Worm (Caenorhabditis elegans) whole organism, L2 larva: ENCODE measurements around the gene eif-2Bgamma.

Source experiments
- C34F6.9 ChIP-seq: fragments of 150-350 bp; optimal IDR thresholded peaks from 2 replicates; lab custom pipeline; 2014; ENCODE audit warnings: missing biosample characterization, missing genetic modification characterization
- F13H6.1 ChIP-seq: sonication (generic microtip); optimal IDR thresholded peaks from 2 replicates; lab custom pipeline; 2016; ENCODE audit warnings: missing genetic modification characterization, missing compliant biosample characterization
- R02D3.7 ChIP-seq: fragments of 150-350 bp; optimal IDR thresholded peaks from 2 replicates; lab custom pipeline; 2014; ENCODE audit warnings: missing biosample characterization, missing genetic modification characterization
- ZK546.5 ChIP-seq: sonication (generic microtip); optimal IDR thresholded peaks from 2 replicates; lab custom pipeline; 2017; ENCODE audit warnings: missing biosample characterization, missing genetic modification characterization
- alr-1 ChIP-seq: fragments of 150-350 bp; optimal IDR thresholded peaks from 2 replicates; lab custom pipeline; 2014; ENCODE audit warnings: missing biosample characterization, missing genetic modification characterization
- aly-2 ChIP-seq: fragments of 150-350 bp; optimal IDR thresholded peaks from 2 replicates; lab custom pipeline; 2014; ENCODE audit warnings: missing biosample characterization, missing genetic modification characterization
- ama-1 ChIP-seq: fragments of 150-350 bp; optimal IDR thresholded peaks from 2 replicates; lab custom pipeline; 2018; ENCODE audit warnings: inconsistent platforms
- blmp-1 ChIP-seq: sonication (generic microtip); optimal IDR thresholded peaks from 2 replicates; lab custom pipeline; 2017; ENCODE audit warnings: missing genetic modification characterization, mild to moderate bottlenecking, missing compliant biosample characterization, antibody characterized with exemption, moderate library complexity; ENCODE audit not compliant: insufficient read depth
- ceh-16 ChIP-seq: fragments of 150-350 bp; optimal IDR thresholded peaks from 2 replicates; lab custom pipeline; 2014; ENCODE audit warnings: missing biosample characterization, missing genetic modification characterization
- ceh-82 ChIP-seq: fragments of 150-350 bp; optimal IDR thresholded peaks from 2 replicates; lab custom pipeline; 2014; ENCODE audit warnings: missing biosample characterization, missing genetic modification characterization
- crh-2 ChIP-seq: sonication (generic microtip); optimal IDR thresholded peaks from 2 replicates; lab custom pipeline; 2017; ENCODE audit warnings: missing biosample characterization, missing genetic modification characterization
- egl-27 ChIP-seq: sonication (generic microtip); optimal IDR thresholded peaks from 3 replicates; lab custom pipeline; 2017; ENCODE audit warnings: missing biosample characterization, missing genetic modification reagents, missing genetic modification characterization
- elt-1 ChIP-seq: fragments of 150-350 bp; optimal IDR thresholded peaks from 2 replicates; lab custom pipeline; 2014; ENCODE audit warnings: missing biosample characterization, missing genetic modification characterization
- fos-1 ChIP-seq: fragments of 150-350 bp; optimal IDR thresholded peaks from 2 replicates; lab custom pipeline; 2014; ENCODE audit warnings: missing biosample characterization, missing genetic modification characterization
- gmeb-1 ChIP-seq: fragments of 150-350 bp; optimal IDR thresholded peaks from 2 replicates; lab custom pipeline; 2014; ENCODE audit warnings: missing biosample characterization, missing genetic modification characterization
- lin-13 ChIP-seq: fragments of 150-350 bp; optimal IDR thresholded peaks from 2 replicates; lab custom pipeline; 2014; ENCODE audit warnings: missing biosample characterization, missing genetic modification reagents, missing genetic modification characterization
- lin-39 ChIP-seq: fragments of 150-350 bp; optimal IDR thresholded peaks from 2 replicates; lab custom pipeline; 2014; ENCODE audit warnings: missing biosample characterization, missing genetic modification reagents, missing genetic modification characterization
- lsy-2 ChIP-seq, 2 experiments: fragments of 150-350 bp in 1 of 2; sonication (generic microtip) in 1 of 2; optimal IDR thresholded peaks; 2 replicates each; lab custom pipeline; 2014 to 2017; ENCODE audit warnings: missing biosample characterization in 2 of 2, missing genetic modification characterization in 2 of 2
- mab-5 ChIP-seq: fragments of 150-350 bp; optimal IDR thresholded peaks from 2 replicates; lab custom pipeline; 2014; ENCODE audit warnings: missing biosample characterization, missing genetic modification characterization
- mbf-1 ChIP-seq: sonication (generic microtip); optimal IDR thresholded peaks from 2 replicates; lab custom pipeline; 2017; ENCODE audit warnings: missing biosample characterization, missing genetic modification characterization
- mdl-1 ChIP-seq, 2 experiments: fragments of 150-350 bp in 1 of 2; sonication (generic microtip) in 1 of 2; optimal IDR thresholded peaks; 2 replicates each; lab custom pipeline; 2017; ENCODE audit warnings: missing biosample characterization in 2 of 2, missing genetic modification characterization in 2 of 2
- nhr-10 ChIP-seq: sonication (generic microtip); optimal IDR thresholded peaks from 2 replicates; lab custom pipeline; 2017; ENCODE audit warnings: missing biosample characterization, missing genetic modification characterization
- nhr-21 ChIP-seq: fragments of 150-350 bp; optimal IDR thresholded peaks from 2 replicates; lab custom pipeline; 2014; ENCODE audit warnings: missing biosample characterization, missing genetic modification characterization
- nhr-237 ChIP-seq: fragments of 150-350 bp; optimal IDR thresholded peaks from 2 replicates; lab custom pipeline; 2014; ENCODE audit warnings: missing biosample characterization, missing genetic modification characterization
- nhr-25 ChIP-seq: fragments of 150-350 bp; sonication (generic microtip); optimal IDR thresholded peaks from 3 replicates; lab custom pipeline; 2014; ENCODE audit warnings: missing biosample characterization, missing genetic modification characterization
- nhr-6 ChIP-seq: fragments of 150-350 bp; optimal IDR thresholded peaks from 2 replicates; lab custom pipeline; 2014; ENCODE audit warnings: missing biosample characterization, missing genetic modification characterization
- nhr-77 ChIP-seq: fragments of 150-350 bp; optimal IDR thresholded peaks from 2 replicates; lab custom pipeline; 2014; ENCODE audit warnings: missing biosample characterization, missing genetic modification characterization
- peb-1 ChIP-seq: fragments of 150-350 bp; optimal IDR thresholded peaks from 2 replicates; lab custom pipeline; 2014; ENCODE audit warnings: missing biosample characterization, missing genetic modification characterization
- skn-1 ChIP-seq: sonication (generic microtip); optimal IDR thresholded peaks from 2 replicates; lab custom pipeline; 2017; ENCODE audit warnings: missing biosample characterization, missing genetic modification characterization
- sma-3 ChIP-seq: sonication (generic microtip); optimal IDR thresholded peaks from 2 replicates; lab custom pipeline; 2016; ENCODE audit warnings: missing genetic modification reagents, missing genetic modification characterization, missing compliant biosample characterization
- sma-9 ChIP-seq, 2 experiments: fragments of 150-350 bp in 1 of 2; sonication (generic microtip) in 1 of 2; optimal IDR thresholded peaks; 2 replicates each; lab custom pipeline; 2014 to 2016; ENCODE audit warnings: missing genetic modification characterization in 2 of 2, mild to moderate bottlenecking in 1 of 2, missing biosample characterization in 1 of 2, missing compliant biosample characterization in 1 of 2, missing genetic modification reagents in 1 of 2, moderate library complexity in 1 of 2
- snpc-4 ChIP-seq: fragments of 150-350 bp; optimal IDR thresholded peaks from 2 replicates; lab custom pipeline; 2014; ENCODE audit warnings: missing biosample characterization, missing genetic modification characterization
- unc-39 ChIP-seq: fragments of 150-350 bp; optimal IDR thresholded peaks from 2 replicates; lab custom pipeline; 2014; ENCODE audit warnings: missing biosample characterization, missing genetic modification characterization
- unc-55 ChIP-seq: fragments of 150-350 bp; sonication (generic microtip); optimal IDR thresholded peaks from 3 replicates; lab custom pipeline; 2014; ENCODE audit warnings: missing biosample characterization, missing genetic modification reagents, missing genetic modification characterization
- unc-62 ChIP-seq: fragments of 150-350 bp; optimal IDR thresholded peaks from 2 replicates; lab custom pipeline; 2014; ENCODE audit warnings: missing biosample characterization, missing genetic modification reagents, missing genetic modification characterization
- ztf-1 ChIP-seq: fragments of 200-800 bp; sonication (Bioruptor generic); conservative IDR thresholded peaks from 2 replicates; pipeline ENCODE4 v1.3.6; 2022; ENCODE audit warnings: missing genetic modification characterization, missing compliant biosample characterization
- ztf-11 ChIP-seq: sonication (generic microtip); optimal IDR thresholded peaks from 2 replicates; lab custom pipeline; 2017; ENCODE audit warnings: missing biosample characterization, missing genetic modification characterization

eif-2Bgamma gene

ce11 chrII:6939873-6940272, 27.6 kb downstream of the eif-2Bgamma start:
- TF ChIP-seq nhr-25 (tag; lab: Kevin White, UChicago), result peak; percentile 36
- no peak for TF ChIP-seq nhr-77 (tag; lab: Kevin White, UChicago)
- no peak for TF ChIP-seq unc-62
- no peak for TF ChIP-seq ztf-11
- TF ChIP-seq, all 48 proteins: peak for 1

- no peak for TF ChIP-seq gmeb-1 (tag; lab: Kevin White, UChicago)
- peak; percentile 27 for TF ChIP-seq sma-9 (GFP tag; optimal IDR thresholded peaks at IDR 0.05; lab: Kevin White, UChicago)
- no peak for TF ChIP-seq sma-9 (tag; optimal IDR thresholded peaks at IDR 0.05; lab: Kevin White, UChicago)
Observed at ce11 chrII:6937057-6937456, 30.4 kb downstream of the eif-2Bgamma start.

- no peak for TF ChIP-seq nhr-237
- no peak for TF ChIP-seq gmeb-1 (tag; lab: Kevin White, UChicago)
- no peak for TF ChIP-seq C34F6.9 (tag; lab: Kevin White, UChicago)
- TF ChIP-seq unc-62, result no peak
- no peak for TF ChIP-seq peb-1 (tag; lab: Kevin White, UChicago)
- no peak for TF ChIP-seq unc-39
- TF ChIP-seq nhr-10 (tag; lab: Kevin White, UChicago), result no peak
- TF ChIP-seq alr-1 (tag; lab: Kevin White, UChicago), result no peak
- no peak for TF ChIP-seq F13H6.1
Observed at ce11 chrII:6936528-6936927, 30.9 kb downstream of the eif-2Bgamma start.

ce11 chrII:6935975-6936374, 31.5 kb downstream of the eif-2Bgamma start:
- TF ChIP-seq unc-39 (no peak), lin-39 (tag; lab: Kevin White, UChicago) (no peak), mbf-1 (tag; lab: Kevin White, UChicago) (no peak), alr-1 (tag; lab: Kevin White, UChicago) (no peak), C34F6.9 (tag; lab: Kevin White, UChicago) (no peak), ztf-1 (GFP tag; lab: Robert Waterston, UW) (no peak), nhr-10 (tag; lab: Kevin White, UChicago) (no peak), blmp-1 (tag; lab: Kevin White, UChicago) (no peak), snpc-4 (tag; lab: Kevin White, UChicago) (no peak), nhr-21 (tag; lab: Kevin White, UChicago) (no peak)

- no peak for TF ChIP-seq unc-62
- TF ChIP-seq egl-27, result no peak
- TF ChIP-seq aly-2, result no peak
- no peak for TF ChIP-seq blmp-1 (tag; lab: Kevin White, UChicago)
- TF ChIP-seq fos-1 (tag; lab: Kevin White, UChicago), result no peak
- TF ChIP-seq elt-1 (tag; lab: Kevin White, UChicago), result no peak
- no peak for TF ChIP-seq lin-13
Observed at ce11 chrII:6934729-6935128, 32.7 kb downstream of the eif-2Bgamma start.

- no peak for TF ChIP-seq sma-3 (GFP tag; lab: Kevin White, UChicago)
- TF ChIP-seq nhr-6 (tag; lab: Kevin White, UChicago), result no peak
- no peak for TF ChIP-seq crh-2 (tag; lab: Kevin White, UChicago)
- no peak for TF ChIP-seq peb-1 (tag; lab: Kevin White, UChicago)
- TF ChIP-seq ama-1 (lab: Kevin White, UChicago), result no peak
- no peak for TF ChIP-seq ceh-82
- TF ChIP-seq ceh-16 (tag; lab: Kevin White, UChicago), result no peak
- TF ChIP-seq nhr-77 (tag; lab: Kevin White, UChicago), result no peak
- TF ChIP-seq lsy-2 (tag; optimal IDR thresholded peaks at IDR 0.05; lab: Kevin White, UChicago), result no peak
Observed at ce11 chrII:6932978-6933377, 34.5 kb downstream of the eif-2Bgamma start.

- no peak for TF ChIP-seq ztf-11
- TF ChIP-seq nhr-77 (tag; lab: Kevin White, UChicago), result no peak
- TF ChIP-seq mab-5 (tag; lab: Kevin White, UChicago), result no peak
- TF ChIP-seq ZK546.5 (tag; lab: Kevin White, UChicago), result no peak
- no peak for TF ChIP-seq R02D3.7 (tag; lab: Kevin White, UChicago)
- TF ChIP-seq sma-9 (GFP tag; optimal IDR thresholded peaks at IDR 0.05; lab: Kevin White, UChicago), result no peak
- no peak for TF ChIP-seq sma-9 (tag; optimal IDR thresholded peaks at IDR 0.05; lab: Kevin White, UChicago)
- no peak for TF ChIP-seq blmp-1 (tag; lab: Kevin White, UChicago)
- TF ChIP-seq alr-1 (tag; lab: Kevin White, UChicago), result no peak
- no peak for TF ChIP-seq mdl-1 (tag; optimal IDR thresholded peaks at IDR 0.05; lab: Kevin White, UChicago)
- TF ChIP-seq crh-2 (tag; lab: Kevin White, UChicago), result no peak
- TF ChIP-seq aly-2, result no peak
- no peak for TF ChIP-seq skn-1 (tag; lab: Kevin White, UChicago)
- no peak for TF ChIP-seq ztf-1 (GFP tag; lab: Robert Waterston, UW)
- no peak for TF ChIP-seq fos-1 (tag; lab: Kevin White, UChicago)
- peak; percentile 45 for TF ChIP-seq C34F6.9 (tag; lab: Kevin White, UChicago)
- TF ChIP-seq nhr-25 (tag; lab: Kevin White, UChicago), result no peak
- peak; percentile 58 for TF ChIP-seq unc-55
- TF ChIP-seq, all 48 proteins: peak for 2
Observed at ce11 chrII:6930072-6930471, 37.4 kb downstream of the eif-2Bgamma start.
